Worm (Caenorhabditis elegans): ENCODE data around the gene btb-22.

- TF ChIP-seq him-1 (tag; optimal IDR thresholded peaks at IDR 0.05) (no peak), W03F9.2 (tag; optimal IDR thresholded peaks at IDR 0.05) (no peak)
These were observed 31.7 kb upstream of the btb-22 start for ce11 chrII:3267815-3268214.

Measured in whole organism, L4/young adult.